Worm (Caenorhabditis elegans) whole organism, L4/young adult: Measurements from ENCODE around the gene K02E2.8.

ENCODE experiments used
- W03F9.2 ChIP-seq: fragments of 150-350 bp; optimal IDR thresholded peaks from 2 replicates; lab custom pipeline; 2014; ENCODE audit warnings: missing biosample characterization, missing genetic modification characterization
- dao-5 ChIP-seq: sonication (generic microtip); optimal IDR thresholded peaks from 2 replicates; lab custom pipeline; 2016; ENCODE audit warnings: missing genotype, missing genetic modification characterization, moderate library complexity, missing compliant biosample characterization
- him-1 ChIP-seq: sonication (generic microtip); optimal IDR thresholded peaks from 2 replicates; lab custom pipeline; 2016; ENCODE audit warnings: missing genotype, missing genetic modification reagents, missing genetic modification characterization, missing compliant biosample characterization

Gene K02E2.8

DNA sequence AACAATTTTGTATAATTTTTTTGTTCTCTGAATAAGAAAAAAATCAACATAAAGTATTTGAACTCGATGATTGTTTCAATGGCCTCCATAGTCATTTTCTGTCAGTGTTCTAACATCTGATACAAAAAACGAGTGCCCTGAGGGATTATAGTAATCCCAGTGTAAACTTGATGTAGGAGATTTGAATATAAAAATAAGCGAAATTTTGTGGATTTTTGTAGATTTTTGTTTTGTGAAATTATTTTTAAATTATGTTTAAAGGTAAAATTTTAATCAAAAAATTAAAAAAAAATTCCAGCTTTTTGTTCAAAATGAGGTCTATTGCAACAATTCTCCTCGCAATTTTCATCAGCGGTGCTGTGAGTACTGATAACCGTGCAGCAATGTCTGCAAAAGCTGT, 41.3 kb downstream of the K02E2.8 start, which contains the start of gene Y38H6A.1:
TSS of gene Y38H6A.1 (plus strand) at position 301 of the 400 bp plus-strand sequence.
- no peak for TF ChIP-seq him-1
- no peak for TF ChIP-seq W03F9.2 (tag; lab: Kevin White, UChicago)
- no peak for TF ChIP-seq dao-5 (tag; lab: Kevin White, UChicago)

DNA sequence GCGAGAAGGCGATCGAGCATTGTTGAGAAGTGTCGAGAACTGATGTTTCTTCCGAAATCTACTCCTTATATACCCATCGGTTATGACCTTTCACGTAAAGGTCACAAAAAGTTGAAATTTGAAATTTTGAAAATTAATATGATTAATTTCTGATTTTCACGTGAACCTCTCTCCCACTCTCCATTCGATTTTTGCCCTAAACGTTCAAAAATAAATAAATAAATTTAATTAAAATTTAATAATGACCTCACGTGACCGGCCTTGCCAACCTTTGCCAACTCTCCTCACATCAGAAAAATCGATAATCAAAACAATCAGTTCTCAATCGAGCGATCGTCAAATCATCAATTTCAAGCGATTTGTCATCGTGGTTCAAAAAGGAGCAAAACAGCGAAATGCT, 49.3 kb downstream of the K02E2.8 start, which contains the start of gene Y113G7C.1:
TSS of gene Y113G7C.1 (plus strand) at position 301 of the 400 bp plus-strand sequence.
- TF ChIP-seq him-1 (no peak), dao-5 (tag; lab: Kevin White, UChicago) (no peak), W03F9.2 (tag; lab: Kevin White, UChicago) (no peak)
